Worm (Caenorhabditis elegans): ENCODE measurements around the gene unc-8.

ce11 chrIV:7166553-7166952, 30.4 kb upstream of the unc-8 start, which contains the start of gene C42D4.18:
- no peak for TF ChIP-seq ceh-19 (GFP tag; optimal IDR thresholded peaks at IDR 0.05)
- no peak for TF ChIP-seq ceh-24 (tag; optimal IDR thresholded peaks at IDR 0.05)
- TF ChIP-seq pqm-1 (tag; optimal IDR thresholded peaks at IDR 0.05), result no peak
- TF ChIP-seq fkh-10 (GFP tag; optimal IDR thresholded peaks at IDR 0.05), result no peak
- TF ChIP-seq ttx-3 (tag; optimal IDR thresholded peaks at IDR 0.05), result no peak
- no peak for TF ChIP-seq rnt-1 (tag; optimal IDR thresholded peaks at IDR 0.05)
